Worm (Caenorhabditis elegans) whole organism, L4/young adult: ENCODE results near the gene F41F3.1.

ENCODE experiments used
- W03F9.2 ChIP-seq: fragments of 150-350 bp; optimal IDR thresholded peaks from 2 replicates; lab custom pipeline; 2014; ENCODE audit warnings: missing biosample characterization, missing genetic modification characterization
- dao-5 ChIP-seq: sonication (generic microtip); optimal IDR thresholded peaks from 2 replicates; lab custom pipeline; 2016; ENCODE audit warnings: missing genotype, missing genetic modification characterization, moderate library complexity, missing compliant biosample characterization
- him-1 ChIP-seq: sonication (generic microtip); optimal IDR thresholded peaks from 2 replicates; lab custom pipeline; 2016; ENCODE audit warnings: missing genotype, missing genetic modification reagents, missing genetic modification characterization, missing compliant biosample characterization

The F41F3.1 gene

DNA sequence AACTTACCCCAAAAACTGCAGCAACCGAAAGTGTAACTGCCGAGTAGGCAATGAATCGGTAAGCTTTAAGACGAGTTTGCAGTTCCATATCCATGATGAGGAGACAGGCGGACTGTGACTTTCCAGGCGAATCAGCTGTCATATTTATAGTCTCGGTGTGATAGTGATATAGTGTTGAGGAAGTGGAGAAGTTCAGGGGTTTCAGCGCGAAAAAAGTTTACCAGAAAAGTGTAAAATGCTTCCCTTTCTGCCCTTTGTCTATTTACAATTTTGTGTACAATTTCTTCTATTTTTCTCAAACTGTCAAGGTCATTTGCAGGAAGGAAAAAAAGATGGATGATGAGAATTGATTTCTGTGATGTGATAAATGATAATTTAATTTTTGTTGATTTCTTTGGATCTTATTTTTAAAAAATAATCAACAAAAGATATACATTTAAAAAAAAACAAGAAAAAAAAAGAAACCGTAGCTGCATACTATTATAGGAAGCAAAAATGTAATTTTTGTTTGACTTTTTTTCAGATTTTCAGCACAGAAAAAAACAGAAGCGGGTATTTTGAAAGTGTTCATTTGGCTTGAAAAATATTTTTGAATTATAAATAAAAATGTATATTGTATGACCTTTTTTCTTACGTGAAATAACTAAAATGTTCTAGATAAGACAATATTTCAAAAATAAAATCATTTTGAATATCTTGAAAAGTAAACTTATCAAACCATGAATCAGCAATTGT lies at the start of gene F41F3.1, which contains the start of gene col-139:
TSS of gene F41F3.1 (plus strand) at position 685 of the 735 bp plus-strand sequence.
TSS of gene col-139 (minus strand) at position 101 of the 735 bp plus-strand sequence.
- TF ChIP-seq him-1 (tag; lab: Kevin White, UChicago) (no peak), dao-5 (tag; lab: Kevin White, UChicago) (no peak), W03F9.2 (no peak)

DNA sequence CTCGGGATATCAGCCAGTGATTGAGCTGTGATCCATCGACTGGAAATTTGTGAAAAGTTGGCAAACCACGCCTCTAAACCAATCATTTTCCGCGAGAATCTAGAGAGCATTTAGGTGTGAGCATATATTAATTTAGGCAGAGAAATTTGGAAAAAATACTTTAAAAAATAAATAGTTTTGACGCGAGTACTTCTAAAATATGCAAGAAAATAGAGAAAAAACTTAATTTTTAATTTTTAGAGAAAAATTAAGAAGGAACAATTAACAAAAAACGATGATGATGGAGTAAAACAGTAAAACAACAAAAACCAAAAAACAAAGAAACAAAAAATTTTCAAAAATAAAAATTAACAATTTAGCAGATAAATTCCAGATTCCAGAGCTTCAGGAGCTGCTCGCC lies 47.5 kb upstream of the F41F3.1 start, which contains the start of gene txt-6:
TSS of gene txt-6 (minus strand) at position 101 of the 400 bp plus-strand sequence.
- TF ChIP-seq him-1 (tag; lab: Kevin White, UChicago) (no peak), dao-5 (tag; lab: Kevin White, UChicago) (no peak), W03F9.2 (no peak)

DNA sequence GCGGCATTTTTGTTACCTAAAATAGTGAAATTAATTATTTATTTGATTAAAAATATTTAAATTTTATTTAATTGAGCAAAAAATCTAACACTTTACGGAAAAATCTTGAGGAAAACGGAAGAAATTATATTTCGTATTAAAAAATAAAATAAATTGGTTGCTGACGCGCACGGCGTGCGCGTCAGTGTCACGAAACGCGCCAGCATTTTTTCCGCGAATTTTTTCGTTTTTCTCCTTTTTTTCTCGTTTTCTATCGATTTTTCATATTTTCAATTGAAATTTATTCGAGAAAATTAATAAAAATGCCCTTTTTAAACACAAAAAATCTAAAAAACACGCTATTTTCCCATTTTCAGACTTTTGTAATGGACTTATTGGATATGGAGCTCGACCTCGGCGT lies 38.6 kb upstream of the F41F3.1 start, which contains the start of the genes Y61A9LA.10 and F54D11.4:
TSS of gene Y61A9LA.10 (minus strand) at position 16 of the 400 bp plus-strand sequence.
TSS of gene F54D11.4 (plus strand) at position 350 of the 400 bp plus-strand sequence.
- TF ChIP-seq dao-5 (tag; lab: Kevin White, UChicago) = no peak
- peak; percentile 88 for TF ChIP-seq W03F9.2
- TF ChIP-seq him-1 (tag; lab: Kevin White, UChicago) = no peak

DNA sequence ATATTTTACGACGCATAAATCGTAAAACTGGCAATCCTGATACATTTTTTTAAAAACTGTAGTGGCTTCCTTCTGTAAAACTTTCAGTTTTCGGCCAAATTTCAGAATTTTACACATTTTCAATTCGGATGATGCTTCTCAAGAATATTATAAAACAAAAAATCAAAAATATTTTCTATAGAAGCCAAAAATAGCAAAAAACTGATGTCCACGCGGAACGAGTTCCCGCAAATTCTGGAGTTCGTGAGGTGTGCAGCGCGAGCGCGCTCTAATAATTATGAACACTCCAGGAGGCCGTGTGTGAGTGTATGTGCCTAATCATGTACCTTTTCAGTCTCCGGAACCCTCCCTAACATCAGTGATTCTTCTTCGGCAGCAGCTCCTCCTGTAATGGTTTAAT lies 37.1 kb upstream of the F41F3.1 start, which contains the start of gene sumv-2:
TSS of gene sumv-2 (plus strand) at position 301 of the 400 bp plus-strand sequence.
- TF ChIP-seq W03F9.2 (no peak), dao-5 (tag; lab: Kevin White, UChicago) (no peak), him-1 (tag; lab: Kevin White, UChicago) (no peak)

DNA sequence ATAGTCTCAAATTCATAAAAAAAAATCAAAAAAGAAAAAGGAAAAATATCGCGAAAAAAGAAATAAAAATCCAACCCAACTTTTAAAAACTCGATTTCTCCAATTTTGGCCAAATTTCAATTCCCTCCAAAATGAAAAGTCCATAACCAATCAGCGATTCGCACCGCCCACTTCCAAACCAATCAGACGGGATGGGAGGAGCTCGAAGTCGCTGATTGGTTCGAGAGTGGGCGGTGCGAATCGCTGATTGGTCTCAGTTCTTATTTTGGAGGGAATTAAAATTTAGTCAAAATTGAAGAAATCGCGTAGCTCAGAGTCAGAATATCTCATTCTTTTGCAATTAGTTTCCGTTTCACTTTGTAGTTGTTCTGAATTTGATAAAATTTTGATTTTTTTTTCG lies 30.8 kb upstream of the F41F3.1 start:
- TF ChIP-seq dao-5 (tag; lab: Kevin White, UChicago) (no peak), W03F9.2 (no peak), him-1 (tag; lab: Kevin White, UChicago) (no peak)

DNA sequence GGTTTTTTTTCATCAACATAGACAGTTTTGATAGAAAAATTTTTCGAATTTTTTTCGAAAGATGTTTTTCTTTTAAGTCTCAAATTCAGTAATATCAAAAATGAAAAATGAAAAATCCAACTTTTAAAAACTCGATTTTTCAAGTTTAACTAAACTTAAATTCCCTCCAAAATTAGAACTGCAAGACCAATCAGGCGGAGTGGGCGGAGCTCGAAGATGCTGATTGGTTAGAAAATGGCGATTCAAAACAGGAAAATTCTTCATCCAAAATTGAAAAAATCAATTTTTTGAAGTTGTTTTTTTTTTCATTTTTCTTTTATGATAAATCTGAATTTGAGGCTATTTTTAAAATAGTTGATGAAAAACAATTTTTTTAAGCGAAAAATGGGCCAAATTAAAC lies 29.6 kb upstream of the F41F3.1 start:
- TF ChIP-seq dao-5 (tag; lab: Kevin White, UChicago) (no peak), W03F9.2 (no peak)

DNA sequence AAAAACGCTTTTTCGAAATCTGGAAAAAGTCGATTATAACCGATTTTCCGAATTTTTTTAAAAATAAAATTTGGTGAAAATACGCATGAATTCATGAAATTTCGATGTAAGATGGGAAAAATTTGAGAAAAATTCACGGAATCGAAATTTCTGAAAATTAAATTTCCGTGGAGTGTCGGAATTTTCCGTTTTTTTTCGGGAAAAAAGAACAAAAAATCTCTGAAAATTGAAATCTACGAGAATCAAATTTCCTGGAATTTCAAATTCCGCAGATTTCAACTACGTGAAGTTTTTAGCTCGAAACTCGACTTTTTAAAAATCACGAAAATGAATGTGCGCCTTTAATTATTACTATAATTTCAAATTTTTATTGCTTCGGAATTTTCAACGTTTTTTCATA lies 28.0 kb upstream of the F41F3.1 start:
- TF ChIP-seq W03F9.2 = no peak
- TF ChIP-seq him-1 (tag; lab: Kevin White, UChicago) = no peak
- no peak for TF ChIP-seq dao-5 (tag; lab: Kevin White, UChicago)

DNA sequence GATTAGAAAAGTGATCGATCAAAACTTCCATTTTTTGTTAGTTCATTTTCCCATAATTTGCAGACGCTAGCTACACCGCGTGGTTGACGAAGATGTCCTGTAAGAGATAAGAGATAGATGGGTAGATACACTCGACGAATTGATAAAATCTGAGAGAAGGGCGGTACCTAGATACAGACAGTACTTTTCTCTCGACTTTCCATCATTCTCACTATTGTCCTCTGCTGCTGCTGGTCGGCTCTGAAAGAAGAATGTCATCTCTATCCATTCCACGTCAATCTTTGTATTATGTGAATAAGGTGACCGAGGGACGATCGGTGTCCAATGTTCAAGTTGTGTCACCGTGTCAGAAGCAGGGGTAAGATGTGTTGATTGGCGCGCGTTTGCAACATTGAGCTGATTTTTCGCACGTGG lies 25.8 kb upstream of the F41F3.1 start, which contains the start of gene pmt-2:
TSS of gene pmt-2 (plus strand) at position 64 of the 414 bp plus-strand sequence.
- no peak for TF ChIP-seq W03F9.2
- TF ChIP-seq him-1 (tag; lab: Kevin White, UChicago) = no peak
- TF ChIP-seq dao-5 (tag; lab: Kevin White, UChicago) = no peak

DNA sequence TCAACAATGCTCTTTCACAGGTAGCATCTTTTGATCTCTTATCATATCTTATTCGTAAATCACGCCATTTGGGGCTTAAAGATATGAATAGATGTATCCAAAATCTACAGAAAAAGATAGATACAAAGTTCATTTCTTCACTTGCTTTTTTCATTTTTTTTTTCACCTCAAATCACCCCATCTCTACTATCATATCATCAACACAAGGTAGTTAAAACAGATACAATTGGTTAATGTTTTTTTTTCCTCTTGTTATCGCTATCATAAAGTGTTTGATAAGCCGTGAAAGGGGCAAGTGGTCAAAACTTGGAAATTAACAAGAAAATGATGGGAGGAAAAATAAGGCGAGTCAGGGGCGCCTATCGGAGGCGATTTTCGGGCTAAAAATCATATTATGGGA lies 24.1 kb upstream of the F41F3.1 start:
- TF ChIP-seq W03F9.2 (no peak), him-1 (tag; lab: Kevin White, UChicago) (no peak), dao-5 (tag; lab: Kevin White, UChicago) (no peak)

DNA sequence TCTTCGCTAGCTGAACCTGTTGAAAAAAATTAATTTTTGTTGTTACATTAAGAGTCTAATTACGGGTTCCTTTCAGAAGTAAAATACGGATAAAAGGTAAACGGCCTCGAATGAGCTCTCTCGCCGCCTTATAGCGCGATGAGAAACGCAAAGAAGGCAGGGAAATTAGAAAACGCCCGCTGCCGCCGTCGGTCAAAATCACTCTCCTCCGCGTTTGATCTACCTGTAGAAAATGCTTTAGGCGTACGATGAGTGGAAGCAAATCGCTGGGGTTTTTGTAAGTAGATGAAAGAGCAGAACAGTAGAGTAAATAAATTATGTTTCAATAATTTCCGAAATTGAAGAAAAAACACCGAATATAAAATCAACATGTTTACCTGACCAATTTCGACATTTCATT lies 17.2 kb upstream of the F41F3.1 start:
- TF ChIP-seq W03F9.2 = no peak
- TF ChIP-seq him-1 (tag; lab: Kevin White, UChicago) = no peak
- TF ChIP-seq dao-5 (tag; lab: Kevin White, UChicago) = no peak

DNA sequence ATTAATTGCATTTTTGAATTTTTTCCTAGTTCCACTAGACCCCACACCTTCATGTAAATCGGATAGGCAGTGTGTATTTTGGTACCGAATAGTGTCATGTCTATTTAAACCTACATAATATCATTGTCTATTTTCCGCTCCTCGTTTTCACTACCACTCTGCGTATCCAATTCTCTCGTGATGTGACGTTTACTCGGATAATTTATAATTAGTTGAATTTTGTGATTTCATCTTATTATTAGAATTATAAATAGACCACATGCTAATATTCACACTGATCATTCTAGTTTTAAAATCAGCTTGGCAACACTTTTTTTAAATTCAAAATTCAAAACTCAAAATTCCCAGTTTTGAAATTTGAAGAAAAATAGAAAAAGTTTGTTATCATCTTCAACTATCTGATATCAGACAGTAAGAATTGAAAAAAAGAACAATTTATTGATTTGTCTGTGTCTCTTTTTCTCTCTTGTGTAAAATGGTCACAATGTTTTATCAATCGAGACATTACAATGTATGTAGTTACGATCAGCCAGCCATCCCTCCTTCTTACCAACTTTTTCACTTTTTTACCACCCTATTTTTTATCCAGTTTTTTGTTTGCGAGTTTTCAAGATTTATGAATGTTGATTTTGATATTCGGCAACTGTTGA lies 13.7 kb upstream of the F41F3.1 start:
- TF ChIP-seq him-1 (tag; lab: Kevin White, UChicago) (no peak), W03F9.2 (peak; percentile 4), dao-5 (tag; lab: Kevin White, UChicago) (no peak)

DNA sequence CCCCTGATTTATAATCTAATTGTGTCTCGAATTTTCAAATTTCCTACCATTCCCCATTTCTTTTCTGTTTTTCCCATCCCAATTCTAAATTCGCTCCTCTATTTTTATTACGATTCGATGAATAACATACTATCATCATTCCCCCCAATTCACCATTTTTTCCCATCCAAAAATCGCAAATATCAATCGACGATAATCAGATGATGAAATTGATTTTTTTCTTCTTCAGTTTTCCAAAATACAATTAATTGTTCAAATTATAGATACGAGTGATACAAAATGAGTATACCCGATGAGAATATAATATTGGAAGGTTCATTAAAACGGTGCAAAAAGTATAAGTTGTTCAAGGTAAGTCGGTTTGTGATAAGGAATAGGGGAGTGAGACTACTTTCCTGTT lies 11.7 kb upstream of the F41F3.1 start, which contains the start of gene soc-1:
TSS of gene soc-1 (plus strand) at position 262 of the 400 bp plus-strand sequence.
- no peak for TF ChIP-seq him-1 (tag; lab: Kevin White, UChicago)
- no peak for TF ChIP-seq W03F9.2
- TF ChIP-seq dao-5 (tag; lab: Kevin White, UChicago) = no peak

DNA sequence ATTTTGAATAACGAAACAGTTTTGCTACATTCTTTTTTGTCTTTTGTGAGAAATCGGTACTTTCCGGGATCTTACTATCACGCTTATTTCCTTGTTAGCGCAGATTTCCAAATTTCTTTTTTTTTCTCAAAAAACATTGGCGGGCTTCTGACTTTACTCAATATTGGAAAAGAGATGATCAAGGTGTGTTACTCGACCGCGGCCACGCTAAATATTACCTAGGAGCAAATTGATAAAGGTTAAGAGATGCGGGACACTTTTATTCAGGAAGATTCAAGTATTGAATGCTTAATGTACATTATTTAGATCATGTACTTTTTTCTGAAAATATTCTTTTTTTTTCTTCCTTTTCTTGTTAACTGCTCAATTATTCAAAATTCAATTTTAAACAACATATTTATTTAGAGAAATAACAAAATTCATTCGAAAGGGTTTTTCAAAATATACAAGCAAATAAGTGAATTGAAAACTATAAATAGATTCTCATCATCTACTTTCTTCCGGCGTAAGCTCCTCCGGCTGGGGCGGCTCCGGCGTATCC lies 7.0 kb upstream of the F41F3.1 start:
- TF ChIP-seq W03F9.2 (no peak), dao-5 (tag; lab: Kevin White, UChicago) (no peak), him-1 (tag; lab: Kevin White, UChicago) (no peak)

DNA sequence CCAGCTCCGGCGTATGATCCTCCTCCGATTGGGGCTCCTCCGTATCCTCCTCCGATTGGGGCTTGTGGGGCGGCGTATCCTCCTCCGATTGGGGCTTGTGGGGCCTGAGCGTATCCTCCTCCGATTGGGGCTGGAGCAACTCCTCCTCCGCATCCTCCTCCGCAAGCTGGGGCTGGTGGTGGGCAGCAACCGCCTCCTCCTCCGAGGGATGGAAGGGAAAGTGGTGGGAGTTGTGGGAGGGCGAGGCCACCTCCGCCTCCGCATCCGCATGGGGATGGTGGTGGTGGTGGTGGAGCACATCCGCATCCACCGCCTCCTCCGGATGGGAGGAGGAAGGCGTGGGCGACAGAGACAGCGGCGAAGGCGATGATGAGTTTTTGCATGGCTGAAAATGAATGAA lies 6.5 kb upstream of the F41F3.1 start, which contains the start of gene F41F3.3:
TSS of gene F41F3.3 (minus strand) at position 383 of the 400 bp plus-strand sequence.
- TF ChIP-seq dao-5 (tag; lab: Kevin White, UChicago) (no peak), W03F9.2 (no peak), him-1 (tag; lab: Kevin White, UChicago) (no peak)
